Fruit fly (Drosophila melanogaster) whole organism, embryonic: Measurements from ENCODE around the gene CG13008.

ENCODE experiments used
- CG4404 ChIP-seq: fragments of 200-800 bp; sonication (Bioruptor generic); IDR thresholded peaks from 2 replicates; pipeline ENCODE4 v1.3.6; 2022; ENCODE audit warnings: missing biosample characterization, missing genetic modification characterization
- HLH4C ChIP-seq: fragments of 200-800 bp; sonication (Bioruptor generic); IDR thresholded peaks from 3 replicates; pipeline ENCODE4 v1.3.6; 2022; ENCODE audit warnings: missing biosample characterization, missing genetic modification characterization; ENCODE audit not compliant: partially characterized antibody
- Hr39 ChIP-seq: fragments of >200 bp; optimal IDR thresholded peaks from 2 replicates; lab custom pipeline; 2017
- Lim3 ChIP-seq: fragments of 200-800 bp; sonication (Bioruptor generic); IDR thresholded peaks from 2 replicates; pipeline ENCODE4 v1.3.6; 2022; ENCODE audit warnings: missing biosample characterization, missing genetic modification characterization
- kay ChIP-seq: fragments of 200-800 bp; sonication (Bioruptor generic); optimal IDR thresholded peaks from 2 replicates; lab custom pipeline; 2016; ENCODE audit warnings: missing biosample characterization, missing genetic modification characterization

- TF ChIP-seq Hr39 (lab: Kevin White, UChicago), result no peak
- no peak for TF ChIP-seq HLH4C (GFP tag; lab: Robert Waterston, UW)
- TF ChIP-seq kay, result no peak
- no peak for TF ChIP-seq CG4404
- no peak for TF ChIP-seq Lim3 (GFP tag; lab: Robert Waterston, UW)
Observed at dm6 chrX:16688106-16688459, 23.0 kb upstream of the CG13008 start.
